Worm (Caenorhabditis elegans): ENCODE results near the gene C01G5.25.

DNA sequence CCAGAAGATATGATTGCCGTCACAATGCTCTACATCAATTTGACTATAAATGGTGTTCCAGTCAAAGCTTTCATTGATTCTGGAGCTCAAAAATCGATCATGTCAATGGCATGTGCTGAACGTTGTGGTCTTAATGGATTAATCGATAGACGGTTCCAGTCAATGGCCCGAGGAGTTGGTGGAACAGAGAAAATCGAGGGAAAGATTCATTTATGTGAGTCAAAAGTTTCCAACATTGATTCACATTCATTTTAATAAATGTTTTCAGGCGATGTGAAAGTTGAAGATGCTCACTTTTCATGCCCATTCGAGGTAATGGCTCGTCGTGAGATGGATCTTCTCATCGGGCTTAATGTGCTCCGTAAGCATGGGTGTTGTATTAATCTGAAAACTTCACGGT lies 17.7 kb upstream of the C01G5.25 start:
- TF ChIP-seq dao-5 (tag; optimal IDR thresholded peaks at IDR 0.05): no peak
- no peak for TF ChIP-seq W03F9.2 (tag; optimal IDR thresholded peaks at IDR 0.05)

Data from whole organism, L4/young adult.